Worm (Caenorhabditis elegans) whole organism, L4 larva: ENCODE measurements around the gene tpp-2.

Source experiments
- F37D6.2 ChIP-seq: sonication (generic microtip); optimal IDR thresholded peaks from 2 replicates; lab custom pipeline; 2016; ENCODE audit warnings: mild to moderate bottlenecking, missing genetic modification characterization, missing compliant biosample characterization
- T20F7.1 ChIP-seq: fragments of 200-800 bp; sonication (Bioruptor generic); optimal IDR thresholded peaks from 2 replicates; lab custom pipeline; 2018; ENCODE audit warnings: mild to moderate bottlenecking, missing genetic modification characterization, missing compliant biosample characterization
- T26A8.4 ChIP-seq: fragments of 200-800 bp; sonication (Bioruptor generic); IDR thresholded peaks from 2 replicates; pipeline ENCODE4 v1.3.6; 2022; ENCODE audit warnings: missing genetic modification characterization, missing compliant biosample characterization
- Y48G9A.11 ChIP-seq: fragments of 200-800 bp; sonication (Bioruptor generic); IDR thresholded peaks from 2 replicates; pipeline ENCODE4 v1.3.6; 2022; ENCODE audit warnings: missing genetic modification reagents, missing genetic modification characterization, missing compliant biosample characterization
- ZK337.2 ChIP-seq: fragments of 200-800 bp; sonication (Bioruptor generic); IDR thresholded peaks from 2 replicates; pipeline ENCODE4 v1.3.6; 2022; ENCODE audit warnings: missing genetic modification reagents, missing genetic modification characterization, missing compliant biosample characterization
- aha-1 ChIP-seq: fragments of 150-350 bp; peaks from one replicate; lab custom pipeline; 2014; ENCODE audit warnings: missing biosample characterization, missing genetic modification characterization
- aly-2 ChIP-seq: sonication (generic microtip); optimal IDR thresholded peaks from 2 replicates; lab custom pipeline; 2018; ENCODE audit warnings: missing biosample characterization, missing genetic modification characterization
- ama-1 ChIP-seq: fragments of 150-350 bp; optimal IDR thresholded peaks from 2 replicates; lab custom pipeline; 2014; ENCODE audit warnings: inconsistent platforms, mixed read lengths
- ceh-32 ChIP-seq: sonication (generic microtip); optimal IDR thresholded peaks from 2 replicates; lab custom pipeline; 2016; ENCODE audit warnings: mild to moderate bottlenecking, missing genetic modification characterization, missing compliant biosample characterization; ENCODE audit not compliant: poor library complexity
- ctbp-1 ChIP-seq: fragments of 200-800 bp; sonication (Bioruptor generic); IDR thresholded peaks from 2 replicates; pipeline ENCODE4 v1.3.6; 2022; ENCODE audit warnings: missing genetic modification reagents, missing genetic modification characterization, missing compliant biosample characterization
- daf-19 ChIP-seq: fragments of 200-800 bp; sonication (Bioruptor generic); conservative IDR thresholded peaks from 2 replicates; pipeline ENCODE4 v1.3.6; 2022; ENCODE audit warnings: missing genetic modification characterization, missing compliant biosample characterization
- dmd-6 ChIP-seq: fragments of 200-800 bp; sonication (Bioruptor generic); IDR thresholded peaks from 2 replicates; pipeline ENCODE4 v1.3.6; 2022; ENCODE audit warnings: missing genetic modification reagents, missing genetic modification characterization, missing compliant biosample characterization
- dmd-9 ChIP-seq: fragments of 200-800 bp; sonication (Bioruptor generic); IDR thresholded peaks from 2 replicates; pipeline ENCODE4 v1.3.6; 2022; ENCODE audit warnings: missing genetic modification reagents, missing genetic modification characterization, missing compliant biosample characterization
- dpl-1 ChIP-seq: fragments of 150-350 bp; optimal IDR thresholded peaks from 2 replicates; lab custom pipeline; 2014; ENCODE audit warnings: missing biosample characterization, missing genetic modification reagents, missing genetic modification characterization
- duxl-1 ChIP-seq: sonication (generic microtip); optimal IDR thresholded peaks from 2 replicates; lab custom pipeline; 2016; ENCODE audit warnings: mild to moderate bottlenecking, missing genetic modification characterization, moderate library complexity, missing compliant biosample characterization; ENCODE audit not compliant: poor library complexity
- fos-1 ChIP-seq: fragments of 150-350 bp; optimal IDR thresholded peaks from 2 replicates; lab custom pipeline; 2014; ENCODE audit warnings: missing biosample characterization, missing genetic modification characterization
- gei-8 ChIP-seq: fragments of 200-800 bp; sonication (Bioruptor generic); optimal IDR thresholded peaks from 2 replicates; lab custom pipeline; 2018; ENCODE audit warnings: mild to moderate bottlenecking, missing genetic modification characterization, missing compliant biosample characterization
- hif-1 ChIP-seq, 2 experiments: sonication (generic microtip); optimal IDR thresholded peaks; 2 replicates each; lab custom pipeline; 2016 to 2017; ENCODE audit warnings: missing compliant biosample characterization in 2 of 2, missing genetic modification characterization in 2 of 2, missing genetic modification reagents in 2 of 2, missing genotype in 2 of 2, mild to moderate bottlenecking in 1 of 2
- hlh-30 ChIP-seq: sonication (generic microtip); optimal IDR thresholded peaks from 2 replicates; lab custom pipeline; 2017; ENCODE audit warnings: antibody characterized with exemption, mild to moderate bottlenecking, missing genetic modification characterization, missing compliant biosample characterization; ENCODE audit not compliant: insufficient read depth
- hmg-1.1 ChIP-seq: fragments of 200-800 bp; sonication (Bioruptor generic); IDR thresholded peaks from 2 replicates; pipeline ENCODE4 v1.3.6; 2022; ENCODE audit warnings: missing genetic modification reagents, missing genetic modification characterization, missing compliant biosample characterization
- lin-1 ChIP-seq: fragments of 200-800 bp; sonication (Bioruptor generic); IDR thresholded peaks from 2 replicates; pipeline ENCODE4 v1.3.6; 2022; ENCODE audit warnings: missing genetic modification reagents, missing genetic modification characterization, missing compliant biosample characterization
- lin-29 ChIP-seq: fragments of 200-800 bp; sonication (Bioruptor generic); IDR thresholded peaks from 2 replicates; pipeline ENCODE4 v1.3.6; 2022; ENCODE audit warnings: missing genetic modification reagents, missing genetic modification characterization, missing compliant biosample characterization
- madf-5 ChIP-seq, 2 experiments: fragments of 200-800 bp; sonication (Bioruptor generic); IDR thresholded peaks; 2 replicates each; pipeline ENCODE4 v1.3.6; 2022; ENCODE audit warnings: missing compliant biosample characterization in 2 of 2, missing genetic modification characterization in 2 of 2
- madf-9 ChIP-seq: fragments of 200-800 bp; sonication (Bioruptor generic); conservative IDR thresholded peaks from 2 replicates; pipeline ENCODE4 v1.3.6; 2022; ENCODE audit warnings: missing genetic modification reagents, missing genetic modification characterization, missing compliant biosample characterization
- mdl-1 ChIP-seq, 2 experiments: fragments of 150-350 bp in 1 of 2; sonication (generic microtip) in 1 of 2; optimal IDR thresholded peaks; 2 replicates each; lab custom pipeline; 2014 to 2017; ENCODE audit warnings: missing biosample characterization in 2 of 2, missing genetic modification characterization in 2 of 2
- mes-2 ChIP-seq: sonication (generic microtip); optimal IDR thresholded peaks from 2 replicates; lab custom pipeline; 2016; ENCODE audit warnings: missing genotype, mild to moderate bottlenecking, missing genetic modification characterization, missing compliant biosample characterization; ENCODE audit not compliant: poor library complexity, severe bottlenecking
- mxl-3 ChIP-seq: fragments of 200-800 bp; sonication (Bioruptor generic); optimal IDR thresholded peaks from 2 replicates; lab custom pipeline; 2018; ENCODE audit warnings: mild to moderate bottlenecking, missing genetic modification characterization, missing compliant biosample characterization
- nhr-102 ChIP-seq: sonication (generic microtip); optimal IDR thresholded peaks from 2 replicates; lab custom pipeline; 2016; ENCODE audit warnings: mild to moderate bottlenecking, missing genetic modification characterization, moderate library complexity, missing compliant biosample characterization
- nhr-28 ChIP-seq: fragments of 150-350 bp; optimal IDR thresholded peaks from 2 replicates; lab custom pipeline; 2014; ENCODE audit warnings: missing biosample characterization, missing genetic modification characterization
- nhr-48 ChIP-seq: sonication (generic microtip); optimal IDR thresholded peaks from 2 replicates; lab custom pipeline; 2016; ENCODE audit warnings: mild to moderate bottlenecking, missing genetic modification characterization, missing compliant biosample characterization
- nhr-6 ChIP-seq: fragments of 150-350 bp; optimal IDR thresholded peaks from 2 replicates; lab custom pipeline; 2014; ENCODE audit warnings: missing biosample characterization, missing genetic modification characterization
- rbr-2 ChIP-seq: sonication (generic microtip); optimal IDR thresholded peaks from 2 replicates; lab custom pipeline; 2016; ENCODE audit warnings: missing genotype, missing genetic modification characterization, missing compliant biosample characterization
- skn-1 ChIP-seq: fragments of 150-350 bp; optimal IDR thresholded peaks from 2 replicates; lab custom pipeline; 2014; ENCODE audit warnings: missing biosample characterization, missing genetic modification characterization
- snpc-1.2 ChIP-seq: fragments of 200-800 bp; sonication (Bioruptor generic); IDR thresholded peaks from 2 replicates; pipeline ENCODE4 v1.3.6; 2022; ENCODE audit warnings: missing genetic modification reagents, missing genetic modification characterization, missing compliant biosample characterization
- snpc-4 ChIP-seq: fragments of 150-350 bp; optimal IDR thresholded peaks from 2 replicates; lab custom pipeline; 2014; ENCODE audit warnings: missing biosample characterization, missing genetic modification characterization
- spr-1 ChIP-seq: sonication (generic microtip); optimal IDR thresholded peaks from 2 replicates; lab custom pipeline; 2016; ENCODE audit warnings: mild to moderate bottlenecking, missing genetic modification characterization, missing compliant biosample characterization
- tra-1 ChIP-seq: fragments of 200-800 bp; sonication (Bioruptor generic); IDR thresholded peaks from 2 replicates; pipeline ENCODE4 v1.3.6; 2022; ENCODE audit warnings: missing genetic modification reagents, missing genetic modification characterization, missing compliant biosample characterization
- unc-130 ChIP-seq: sonication (generic microtip); optimal IDR thresholded peaks from 2 replicates; lab custom pipeline; 2016; ENCODE audit warnings: missing genetic modification reagents, missing genetic modification characterization, missing compliant biosample characterization
- unc-39 ChIP-seq: sonication (generic microtip); optimal IDR thresholded peaks from 2 replicates; lab custom pipeline; 2017; ENCODE audit warnings: missing biosample characterization, missing genetic modification characterization
- unc-62 ChIP-seq, 3 experiments: fragments of 150-350 bp in 1 of 3; sonication (generic microtip); optimal IDR thresholded peaks in 2 of 3; peaks in 1 of 3; 1 replicate in 1 of 3; 2 replicates in 2 of 3; lab custom pipeline; 2014 to 2017; ENCODE audit warnings: missing biosample characterization in 3 of 3, missing genetic modification characterization in 3 of 3, missing genetic modification reagents in 3 of 3, missing genotype in 1 of 3
- zip-11 ChIP-seq: fragments of 200-800 bp; sonication (Bioruptor generic); IDR thresholded peaks from 2 replicates; pipeline ENCODE4 v1.3.6; 2022; ENCODE audit warnings: missing genetic modification characterization, missing compliant biosample characterization
- ztf-11 ChIP-seq: fragments of 150-350 bp; optimal IDR thresholded peaks from 2 replicates; lab custom pipeline; 2014; ENCODE audit warnings: missing biosample characterization, missing genetic modification characterization

Gene tpp-2

ce11 chrII:6080743-6081142 is 16.7 kb downstream of the tpp-2 start, which contains the start of gene fbf-1:
Gene fbf-1, minus strand, starts transcription at chrII:6080843.
- TF ChIP-seq duxl-1 (tag; lab: Kevin White, UChicago) (no peak), ama-1 (lab: Kevin White, UChicago) (no peak), mdl-1 (tag; optimal IDR thresholded peaks at IDR 0.05; lab: Kevin White, UChicago) (no peak), ceh-32 (tag; lab: Kevin White, UChicago) (no peak), mes-2 (no peak), lin-1 (GFP tag; lab: Robert Waterston, UW) (no peak), lin-29 (GFP tag; lab: Robert Waterston, UW) (no peak), aly-2 (tag; lab: Kevin White, UChicago) (no peak), dpl-1 (no peak), zip-11 (GFP tag; lab: Robert Waterston, UW) (no peak)

ce11 chrII:6077604-6078003 is 19.8 kb downstream of the tpp-2 start, which contains the start of gene H12I13.6:
Gene H12I13.6, plus strand, starts transcription at chrII:6077904.
- TF ChIP-seq T20F7.1, result no peak
- peak in 1 of 2 experiments; percentile 20 for TF ChIP-seq unc-62 (GFP tag; optimal IDR thresholded peaks at IDR 0.05 in 1 of 2; lab: Kevin White, UChicago)
- no peak for TF ChIP-seq unc-62 (tag; optimal IDR thresholded peaks at IDR 0.05; lab: Kevin White, UChicago)
- TF ChIP-seq fos-1 (tag; lab: Kevin White, UChicago), result no peak

ce11 chrII:6067066-6067465 is 30.3 kb downstream of the tpp-2 start, which contains the start of gene H12I13.1:
Gene H12I13.1, minus strand, starts transcription at chrII:6067166.
- no peak for TF ChIP-seq T20F7.1
- no peak for TF ChIP-seq mes-2

ce11 chrII:6061495-6061894 is 35.9 kb downstream of the tpp-2 start:
- TF ChIP-seq dmd-6 (GFP tag; lab: Robert Waterston, UW) (peak; percentile 64), tra-1 (peak; percentile 66; the same call in 1 of the 2 replicates), madf-9 (GFP tag; lab: Robert Waterston, UW) (peak; percentile 62), nhr-48 (tag; lab: Kevin White, UChicago) (peak; percentile 48), ceh-32 (tag; lab: Kevin White, UChicago) (no peak), unc-62 (GFP tag; optimal IDR thresholded peaks at IDR 0.05 in 1 of 2; lab: Kevin White, UChicago) (peak in 1 of 2 experiments; percentile 86), unc-62 (tag; optimal IDR thresholded peaks at IDR 0.05; lab: Kevin White, UChicago) (no peak), madf-5 (GFP tag; IDR thresholded peaks at IDR 0.05; lab: Robert Waterston, UW) (no peak), T20F7.1 (peak; percentile 51), snpc-1.2 (no peak), hlh-30 (peak; percentile 63), snpc-4 (no peak), ztf-11 (no peak), duxl-1 (tag; lab: Kevin White, UChicago) (peak; percentile 71), dmd-9 (GFP tag; lab: Robert Waterston, UW) (peak; percentile 91), Y48G9A.11 (GFP tag; lab: Robert Waterston, UW) (0 out of 2 replicates have a peak, but pooled peaks have one; percentile 44), hmg-1.1 (GFP tag; lab: Robert Waterston, UW) (peak; percentile 50; the same call in 1 of the 2 replicates), nhr-6 (tag; lab: Kevin White, UChicago) (peak; percentile 51), unc-39 (no peak), dpl-1 (peak; percentile 98), mxl-3 (peak; percentile 45), nhr-28 (peak; percentile 28), nhr-102 (peak; percentile 52), skn-1 (no peak), mes-2 (peak; percentile 99), gei-8 (GFP tag; lab: Kevin White, UChicago) (no peak), rbr-2 (tag; lab: Kevin White, UChicago) (peak; percentile 52), aha-1 (tag; lab: Kevin White, UChicago) (peak; percentile 95), F37D6.2 (peak; percentile 35), hif-1 (tag; optimal IDR thresholded peaks at IDR 0.05; lab: Kevin White, UChicago) (peak in 1 of 2 experiments; percentile 88), ZK337.2 (peak; percentile 92), mdl-1 (tag; optimal IDR thresholded peaks at IDR 0.05; lab: Kevin White, UChicago) (no peak), ctbp-1 (GFP tag; lab: Robert Waterston, UW) (0 out of 2 replicates have a peak, but pooled peaks have one; percentile 51), daf-19 (GFP tag; lab: Robert Waterston, UW) (no peak), unc-130 (GFP tag; lab: Kevin White, UChicago) (peak; percentile 90), T26A8.4 (0 out of 2 replicates have a peak, but pooled peaks have one; percentile 19), spr-1 (no peak)
